Worm (Caenorhabditis elegans) whole organism, L4 larva: Measurements from ENCODE around the gene F26F2.3.

ENCODE experiments used
- F10B5.3 ChIP-seq: sonication (generic microtip); optimal IDR thresholded peaks from 2 replicates; lab custom pipeline; 2016; ENCODE audit warnings: mild to moderate bottlenecking, missing genetic modification characterization, missing compliant biosample characterization
- F26F4.8 ChIP-seq: fragments of 200-800 bp; sonication (Bioruptor generic); conservative IDR thresholded peaks from 2 replicates; pipeline ENCODE4 v1.3.6; 2022; ENCODE audit warnings: missing genetic modification characterization, missing compliant biosample characterization
- ZK337.2 ChIP-seq: fragments of 200-800 bp; sonication (Bioruptor generic); IDR thresholded peaks from 2 replicates; pipeline ENCODE4 v1.3.6; 2022; ENCODE audit warnings: missing genetic modification reagents, missing genetic modification characterization, missing compliant biosample characterization
- ZK546.5 ChIP-seq, 2 experiments: sonication (generic microtip); optimal IDR thresholded peaks; 2 replicates each; lab custom pipeline; 2017; ENCODE audit warnings: missing biosample characterization in 2 of 2, missing genetic modification characterization in 2 of 2
- aha-1 ChIP-seq: fragments of 150-350 bp; peaks from one replicate; lab custom pipeline; 2014; ENCODE audit warnings: missing biosample characterization, missing genetic modification characterization
- arid-1 ChIP-seq: fragments of 200-800 bp; sonication (Bioruptor generic); conservative IDR thresholded peaks from 2 replicates; pipeline ENCODE4 v1.3.6; 2022; ENCODE audit warnings: missing genetic modification reagents, missing genetic modification characterization, missing compliant biosample characterization
- ceh-32 ChIP-seq: sonication (generic microtip); optimal IDR thresholded peaks from 2 replicates; lab custom pipeline; 2016; ENCODE audit warnings: mild to moderate bottlenecking, missing genetic modification characterization, missing compliant biosample characterization; ENCODE audit not compliant: poor library complexity
- daf-16 ChIP-seq, 3 experiments: sonication (generic microtip); optimal IDR thresholded peaks; 2 replicates each; lab custom pipeline; 2016 to 2017; ENCODE audit warnings: missing genetic modification characterization in 3 of 3, missing genetic modification reagents in 3 of 3, mild to moderate bottlenecking in 2 of 3, missing compliant biosample characterization in 2 of 3, missing biosample characterization in 1 of 3, moderate library complexity in 1 of 3
- egl-43 ChIP-seq: fragments of 200-800 bp; sonication (Bioruptor generic); IDR thresholded peaks from 2 replicates; pipeline ENCODE4 v1.3.6; 2022; ENCODE audit warnings: missing genetic modification reagents, missing genetic modification characterization, missing compliant biosample characterization
- hif-1 ChIP-seq, 2 experiments: sonication (generic microtip); optimal IDR thresholded peaks; 2 replicates each; lab custom pipeline; 2016 to 2017; ENCODE audit warnings: missing compliant biosample characterization in 2 of 2, missing genetic modification characterization in 2 of 2, missing genetic modification reagents in 2 of 2, missing genotype in 2 of 2, mild to moderate bottlenecking in 1 of 2
- jun-1 ChIP-seq: fragments of 150-350 bp; optimal IDR thresholded peaks from 2 replicates; lab custom pipeline; 2014; ENCODE audit warnings: missing biosample characterization, missing genetic modification reagents, missing genetic modification characterization
- lim-7 ChIP-seq: fragments of 200-800 bp; sonication (Bioruptor generic); IDR thresholded peaks from 2 replicates; pipeline ENCODE4 v1.3.6; 2022; ENCODE audit warnings: missing genetic modification characterization, missing compliant biosample characterization
- lin-13 ChIP-seq: fragments of 150-350 bp; optimal IDR thresholded peaks from 2 replicates; lab custom pipeline; 2014; ENCODE audit warnings: missing biosample characterization, missing genetic modification reagents, missing genetic modification characterization
- lin-15B ChIP-seq: fragments of 150-350 bp; sonication (generic microtip); optimal IDR thresholded peaks from 3 replicates; lab custom pipeline; 2014; ENCODE audit warnings: missing biosample characterization, missing genetic modification characterization
- lin-29 ChIP-seq: fragments of 200-800 bp; sonication (Bioruptor generic); IDR thresholded peaks from 2 replicates; pipeline ENCODE4 v1.3.6; 2022; ENCODE audit warnings: missing genetic modification reagents, missing genetic modification characterization, missing compliant biosample characterization
- madf-9 ChIP-seq: fragments of 200-800 bp; sonication (Bioruptor generic); conservative IDR thresholded peaks from 2 replicates; pipeline ENCODE4 v1.3.6; 2022; ENCODE audit warnings: missing genetic modification reagents, missing genetic modification characterization, missing compliant biosample characterization
- nhr-11 ChIP-seq: fragments of 150-350 bp; optimal IDR thresholded peaks from 2 replicates; lab custom pipeline; 2014; ENCODE audit warnings: missing biosample characterization, missing genetic modification characterization
- nhr-111 ChIP-seq: fragments of 200-800 bp; sonication (Bioruptor generic); optimal IDR thresholded peaks from 2 replicates; lab custom pipeline; 2018; ENCODE audit warnings: mild to moderate bottlenecking, missing genetic modification characterization, missing compliant biosample characterization
- nhr-25 ChIP-seq: sonication (generic microtip); optimal IDR thresholded peaks from 2 replicates; lab custom pipeline; 2017; ENCODE audit warnings: missing genetic modification characterization, mild to moderate bottlenecking, missing compliant biosample characterization, antibody characterized with exemption, moderate library complexity, borderline replicate concordance; ENCODE audit not compliant: insufficient read depth
- nhr-28 ChIP-seq: fragments of 150-350 bp; optimal IDR thresholded peaks from 2 replicates; lab custom pipeline; 2014; ENCODE audit warnings: missing biosample characterization, missing genetic modification characterization
- nhr-77 ChIP-seq: fragments of 150-350 bp; optimal IDR thresholded peaks from 2 replicates; lab custom pipeline; 2014; ENCODE audit warnings: missing biosample characterization, missing genetic modification characterization
- pha-4 ChIP-seq, 2 experiments: fragments of 150-350 bp in 1 of 2; fragments of 200-800 bp in 1 of 2; sonication (Bioruptor generic) in 1 of 2; IDR thresholded peaks in 1 of 2; optimal IDR thresholded peaks in 1 of 2; 2 replicates each; pipeline versions ENCODE4 v1.3.6 to Lab custom; 2014 to 2022; ENCODE audit warnings: missing genetic modification characterization in 2 of 2, missing genetic modification reagents in 2 of 2, missing biosample characterization in 1 of 2, missing compliant biosample characterization in 1 of 2
- php-3 ChIP-seq: fragments of 200-800 bp; sonication (Bioruptor generic); IDR thresholded peaks from 2 replicates; pipeline ENCODE4 v1.3.6; 2022; ENCODE audit warnings: missing genetic modification reagents, missing genetic modification characterization, missing compliant biosample characterization
- pqm-1 ChIP-seq: sonication (generic microtip); optimal IDR thresholded peaks from 2 replicates; lab custom pipeline; 2017; ENCODE audit warnings: missing biosample characterization, missing genetic modification characterization
- rbr-2 ChIP-seq: sonication (generic microtip); optimal IDR thresholded peaks from 2 replicates; lab custom pipeline; 2016; ENCODE audit warnings: missing genotype, missing genetic modification characterization, missing compliant biosample characterization
- set-16 ChIP-seq: fragments of 200-800 bp; sonication (Bioruptor generic); IDR thresholded peaks from 2 replicates; pipeline ENCODE4 v1.3.6; 2022; ENCODE audit warnings: missing genetic modification reagents, missing genetic modification characterization, missing compliant biosample characterization
- spr-1 ChIP-seq: sonication (generic microtip); optimal IDR thresholded peaks from 2 replicates; lab custom pipeline; 2016; ENCODE audit warnings: mild to moderate bottlenecking, missing genetic modification characterization, missing compliant biosample characterization
- unc-130 ChIP-seq: sonication (generic microtip); optimal IDR thresholded peaks from 2 replicates; lab custom pipeline; 2016; ENCODE audit warnings: missing genetic modification reagents, missing genetic modification characterization, missing compliant biosample characterization
- vab-7 ChIP-seq: fragments of 200-800 bp; sonication (Bioruptor generic); IDR thresholded peaks from 2 replicates; pipeline ENCODE4 v1.3.6; 2022; ENCODE audit warnings: missing genetic modification reagents, missing genetic modification characterization, missing compliant biosample characterization
- zfp-2 ChIP-seq: sonication (generic microtip); optimal IDR thresholded peaks from 2 replicates; lab custom pipeline; 2016; ENCODE audit warnings: mild to moderate bottlenecking, missing genetic modification characterization, missing compliant biosample characterization
- zip-2 ChIP-seq: fragments of 150-350 bp; optimal IDR thresholded peaks from 2 replicates; lab custom pipeline; 2014; ENCODE audit warnings: missing biosample characterization, missing genetic modification characterization

F26F2.3 gene

DNA sequence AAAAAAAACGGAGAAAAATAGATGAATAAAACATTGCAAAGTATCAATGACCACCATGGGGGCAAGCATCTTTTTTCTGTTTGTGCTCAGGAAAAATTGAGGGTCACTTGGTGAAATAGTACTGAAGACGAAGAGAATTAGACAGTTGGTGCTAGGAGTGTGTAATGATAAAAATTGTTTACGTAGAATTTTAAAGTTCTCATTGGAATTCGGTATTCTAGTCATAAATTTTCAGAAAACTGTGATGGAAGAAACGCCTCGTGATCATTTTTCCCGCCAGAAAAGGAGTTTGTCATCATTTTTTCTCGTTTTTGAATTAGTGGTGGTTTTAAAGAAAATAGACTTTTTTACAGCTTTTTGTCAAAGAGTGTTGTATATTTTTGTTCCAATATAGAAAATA is 21.7 kb downstream of the F26F2.3 start:
- TF ChIP-seq F26F4.8 (GFP tag; lab: Robert Waterston, UW), result no peak
- no peak for TF ChIP-seq vab-7 (GFP tag; lab: Robert Waterston, UW)
- peak; percentile 56 for TF ChIP-seq nhr-28
- TF ChIP-seq nhr-77 (tag; lab: Kevin White, UChicago), result peak; percentile 23
- no peak for TF ChIP-seq daf-16 (GFP tag; optimal IDR thresholded peaks at IDR 0.05; lab: Kevin White, UChicago)
- peak; percentile 84 for TF ChIP-seq daf-16 (tag; optimal IDR thresholded peaks at IDR 0.05; lab: Kevin White, UChicago)

DNA sequence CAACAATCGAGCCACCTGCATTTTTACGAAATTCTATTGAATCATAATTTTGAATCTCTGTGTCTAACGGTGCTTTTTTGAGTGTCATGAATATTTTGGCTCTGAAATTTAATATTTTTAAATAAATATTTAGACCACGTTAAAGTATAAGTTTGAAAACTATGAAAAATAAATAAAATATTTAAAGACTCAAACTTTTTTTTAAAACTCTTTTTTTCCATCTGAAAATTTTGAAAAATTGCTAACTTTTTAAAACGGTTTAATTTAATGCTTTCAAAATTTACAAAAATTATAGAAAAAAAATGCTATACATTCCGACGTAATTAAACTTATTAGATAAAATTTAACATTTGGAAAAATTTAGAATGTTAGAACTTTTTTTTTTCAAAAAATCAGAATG is 22.3 kb downstream of the F26F2.3 start, which contains the start of gene slc-36.3:
Gene slc-36.3, minus strand, starts transcription at position 101 of the 400 bp plus-strand sequence.
- TF ChIP-seq lin-13 (no peak), lim-7 (GFP tag; lab: Robert Waterston, UW) (no peak), nhr-25 (tag; lab: Kevin White, UChicago) (no peak), set-16 (no peak), lin-15B (tag; lab: Kevin White, UChicago) (no peak), madf-9 (no peak), pha-4 (GFP tag; IDR thresholded peaks at IDR 0.05; lab: Robert Waterston, UW) (no peak), pha-4 (tag; optimal IDR thresholded peaks at IDR 0.05; lab: Kevin White, UChicago) (no peak), F10B5.3 (tag; lab: Kevin White, UChicago) (no peak), aha-1 (no peak), spr-1 (tag; lab: Kevin White, UChicago) (no peak), nhr-111 (GFP tag; lab: Kevin White, UChicago) (no peak), ZK546.5 (tag; optimal IDR thresholded peaks at IDR 0.05; lab: Kevin White, UChicago) (no peak), arid-1 (GFP tag; lab: Robert Waterston, UW) (no peak), rbr-2 (tag; lab: Kevin White, UChicago) (no peak), zip-2 (tag; lab: Kevin White, UChicago) (no peak)

DNA sequence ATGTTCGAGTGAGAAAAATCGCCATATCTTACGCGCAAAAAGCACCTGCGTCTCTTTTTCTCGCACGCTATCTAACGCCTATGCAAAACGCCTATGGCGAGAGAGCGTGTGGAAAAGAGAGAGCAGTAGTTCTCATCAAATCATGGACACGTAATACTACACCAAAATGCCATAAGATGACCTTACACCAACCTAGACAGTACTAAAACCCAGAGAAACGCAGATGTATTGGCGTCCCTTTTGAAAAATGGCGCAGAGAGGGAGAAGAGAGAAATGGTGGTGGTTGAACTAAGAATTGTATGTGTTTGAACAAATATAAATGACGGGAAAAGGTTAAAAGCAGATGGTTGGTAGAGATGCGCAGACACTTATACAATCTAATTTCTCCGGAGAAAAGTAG is 27.3 kb downstream of the F26F2.3 start, which contains the start of gene Y38H6C.16:
Gene Y38H6C.16, minus strand, starts transcription at position 293 of the 400 bp plus-strand sequence.
- no peak for TF ChIP-seq pqm-1 (tag; lab: Kevin White, UChicago)
- TF ChIP-seq aha-1, result no peak
- TF ChIP-seq ZK337.2, result no peak
- TF ChIP-seq lin-29 (GFP tag; lab: Robert Waterston, UW), result no peak
- TF ChIP-seq php-3 (GFP tag; lab: Robert Waterston, UW), result no peak
- TF ChIP-seq zfp-2 (tag; lab: Kevin White, UChicago), result no peak
- TF ChIP-seq unc-130, result no peak
- no peak for TF ChIP-seq nhr-11

DNA sequence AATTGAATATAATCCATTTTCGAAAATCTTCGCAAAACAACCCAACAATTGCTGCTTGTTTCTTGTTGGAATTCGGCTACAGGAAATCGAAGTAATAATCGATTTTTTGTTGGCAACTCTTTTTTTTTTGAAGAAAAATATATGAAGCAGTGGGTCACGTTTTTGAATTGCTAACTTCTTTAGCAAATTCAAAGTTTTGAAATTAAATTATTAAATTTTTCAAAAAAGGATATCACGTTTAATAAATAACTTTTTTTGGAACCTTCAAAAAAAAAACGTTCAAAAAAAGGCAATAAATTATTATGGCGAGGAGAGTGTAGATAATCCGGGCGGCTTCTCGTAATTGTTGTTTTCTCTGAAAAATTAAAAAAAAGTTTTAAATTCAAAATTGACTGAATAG is 30.1 kb downstream of the F26F2.3 start, which contains the start of gene Y38H6C.15:
Gene Y38H6C.15, minus strand, starts transcription at position 101 of the 400 bp plus-strand sequence.
- TF ChIP-seq hif-1 (tag; optimal IDR thresholded peaks at IDR 0.05; lab: Kevin White, UChicago), result no peak

DNA sequence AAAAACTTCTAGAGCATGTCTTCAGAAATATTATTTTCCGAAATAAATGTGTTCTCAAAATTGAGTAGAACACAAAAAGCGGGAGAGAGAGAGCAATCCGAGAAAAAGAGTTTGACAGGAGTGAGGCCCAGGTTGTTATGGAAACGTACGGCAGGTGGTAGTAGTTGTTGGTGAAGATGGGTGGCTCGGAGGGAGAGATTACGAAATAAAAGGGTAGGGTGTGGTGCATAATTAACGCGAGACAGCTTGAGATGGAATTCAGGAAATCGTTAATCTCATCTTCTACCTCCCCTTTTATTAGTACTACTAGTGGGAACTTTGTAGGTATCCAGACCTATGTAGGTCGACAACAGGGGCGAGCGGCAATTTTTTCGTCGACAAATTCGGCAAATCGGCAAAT is 32.3 kb downstream of the F26F2.3 start, which contains the start of gene famh-161:
Gene famh-161, minus strand, starts transcription at position 101 of the 400 bp plus-strand sequence.
- TF ChIP-seq jun-1 (tag; lab: Kevin White, UChicago) (no peak), pha-4 (GFP tag; IDR thresholded peaks at IDR 0.05; lab: Robert Waterston, UW) (no peak), pha-4 (tag; optimal IDR thresholded peaks at IDR 0.05; lab: Kevin White, UChicago) (no peak), egl-43 (no peak), F26F4.8 (GFP tag; lab: Robert Waterston, UW) (no peak), pqm-1 (tag; lab: Kevin White, UChicago) (no peak), ceh-32 (tag; lab: Kevin White, UChicago) (no peak), madf-9 (no peak)
